Worm (Caenorhabditis elegans) whole organism, L4 larva: ENCODE measurements around the gene F59G1.4.

Source experiments
- R02D3.7 ChIP-seq: fragments of 150-350 bp; sonication (generic microtip); optimal IDR thresholded peaks from 3 replicates; lab custom pipeline; 2014; ENCODE audit warnings: missing biosample characterization, missing genetic modification characterization
- nhr-28 ChIP-seq: fragments of 150-350 bp; optimal IDR thresholded peaks from 2 replicates; lab custom pipeline; 2014; ENCODE audit warnings: missing biosample characterization, missing genetic modification characterization
- nhr-41 ChIP-seq: fragments of 200-800 bp; sonication (Bioruptor generic); IDR thresholded peaks from 2 replicates; pipeline ENCODE4 v1.3.6; 2022; ENCODE audit warnings: missing genetic modification reagents, missing genetic modification characterization, missing compliant biosample characterization
- zag-1 ChIP-seq: fragments of 150-350 bp; optimal IDR thresholded peaks from 2 replicates; lab custom pipeline; 2014; ENCODE audit warnings: missing biosample characterization, missing genetic modification characterization
- zip-2 ChIP-seq: fragments of 150-350 bp; optimal IDR thresholded peaks from 2 replicates; lab custom pipeline; 2014; ENCODE audit warnings: missing biosample characterization, missing genetic modification characterization

- no peak for TF ChIP-seq zip-2 (tag; lab: Kevin White, UChicago)
- no peak for TF ChIP-seq R02D3.7
- no peak for TF ChIP-seq zag-1 (tag; lab: Kevin White, UChicago)
- TF ChIP-seq nhr-41 (GFP tag; lab: Robert Waterston, UW) = no peak
- no peak for TF ChIP-seq nhr-28
Observed at ce11 chrII:5871508-5871907, 24.5 kb upstream of the F59G1.4 start.
